Fruit fly (Drosophila melanogaster) Kc167 (cell line): ENCODE results near the gene CG32243.

Experiments used
- Sin3A ChIP-seq: fragments of >200 bp; optimal IDR thresholded peaks from 2 replicates; lab custom pipeline; 2018; ENCODE audit warnings: missing external identifiers
- h ChIP-seq: fragments of >200 bp; optimal IDR thresholded peaks from 3 replicates; lab custom pipeline; 2018; ENCODE audit warnings: missing external identifiers

dm6 chr3L:4497677-4498076, 43.4 kb downstream of the CG32243 start, which contains the start of gene CG13721:
- TF ChIP-seq h (lab: Kevin White, UChicago) (no peak), Sin3A (lab: Kevin White, UChicago) (no peak)
